Fruit fly (Drosophila melanogaster): ENCODE results near the gene CG10184.

The CG10184 gene

dm6 chr3R:23646183-23646582 lies 40.9 kb upstream of the CG10184 start (continued):
- TF ChIP-seq CG5953 (GFP tag; IDR thresholded peaks at IDR 0.05) = peak; percentile 88
- peak; percentile 32 for TF ChIP-seq ab (GFP tag; optimal IDR thresholded peaks at IDR 0.05)
- peak; percentile 49 for TF ChIP-seq Hr3 (GFP tag; optimal IDR thresholded peaks at IDR 0.05)
- TF ChIP-seq CG7928 (GFP tag; optimal IDR thresholded peaks at IDR 0.05) = peak; percentile 31
- TF ChIP-seq CG15696 (tag; optimal IDR thresholded peaks at IDR 0.05) = no peak
- TF ChIP-seq Oaz (GFP tag; IDR thresholded peaks at IDR 0.05) = peak; percentile 62
- peak; percentile 31 for TF ChIP-seq CG10147 (GFP tag; optimal IDR thresholded peaks at IDR 0.05)
- no peak for TF ChIP-seq ac (GFP tag; optimal IDR thresholded peaks at IDR 0.05)
- TF ChIP-seq Jarid2 (GFP tag; optimal IDR thresholded peaks at IDR 0.05) = no peak
- TF ChIP-seq Antp (GFP tag; optimal IDR thresholded peaks at IDR 0.05) = peak; percentile 69
- TF ChIP-seq CG18619 (GFP tag; optimal IDR thresholded peaks at IDR 0.05) = peak; percentile 58
- no peak for TF ChIP-seq NK7.1 (GFP tag; optimal IDR thresholded peaks at IDR 0.05)
- peak; percentile 62 for TF ChIP-seq Camta (GFP tag; optimal IDR thresholded peaks at IDR 0.05)
- TF ChIP-seq Mes4 (GFP tag; optimal IDR thresholded peaks at IDR 0.05) = peak; percentile 38
- no peak for TF ChIP-seq BEAF-32 (GFP tag; optimal IDR thresholded peaks at IDR 0.05)
- TF ChIP-seq CG15514 (GFP tag; optimal IDR thresholded peaks at IDR 0.05) = peak; percentile 42
- peak; percentile 57 for TF ChIP-seq seq (GFP tag; IDR thresholded peaks at IDR 0.05)
- TF ChIP-seq Fer3 (tag; optimal IDR thresholded peaks at IDR 0.05) = peak; percentile 63
- TF ChIP-seq Lim3 (GFP tag; IDR thresholded peaks at IDR 0.05) = peak; percentile 51
- peak; percentile 71 for TF ChIP-seq ara (GFP tag; IDR thresholded peaks at IDR 0.05)
- TF ChIP-seq Hsf (GFP tag; optimal IDR thresholded peaks at IDR 0.05) = peak; percentile 75
- peak; percentile 61 for TF ChIP-seq dmrt11E (tag; optimal IDR thresholded peaks at IDR 0.05)
- no peak for TF ChIP-seq cad (GFP tag; optimal IDR thresholded peaks at IDR 0.05)
- peak; percentile 49 for TF ChIP-seq gcm2 (GFP tag; optimal IDR thresholded peaks at IDR 0.05)
- peak; percentile 50 for TF ChIP-seq CG17568 (GFP tag; optimal IDR thresholded peaks at IDR 0.05)
- no peak for TF ChIP-seq CG3995 (GFP tag; optimal IDR thresholded peaks at IDR 0.05)
- peak; percentile 80 for TF ChIP-seq az2 (GFP tag; optimal IDR thresholded peaks at IDR 0.05)
- peak; percentile 61 for TF ChIP-seq CG6654 (GFP tag; optimal IDR thresholded peaks at IDR 0.05)
- TF ChIP-seq H15 (GFP tag; IDR thresholded peaks at IDR 0.05) = peak; percentile 83
- peak; percentile 74; the same call in 2 of the 3 replicates for TF ChIP-seq CG34422 (GFP tag; IDR thresholded peaks at IDR 0.05)
- peak; percentile 58 for TF ChIP-seq cwo (GFP tag; optimal IDR thresholded peaks at IDR 0.05)
- TF ChIP-seq en (GFP tag; optimal IDR thresholded peaks at IDR 0.05) = peak; percentile 22
- no peak for TF ChIP-seq crp (GFP tag; optimal IDR thresholded peaks at IDR 0.05)
- peak; percentile 6 for TF ChIP-seq MTF-1 (GFP tag; optimal IDR thresholded peaks at IDR 0.05; ENCODE audit: borderline replicate concordance)
- peak; percentile 15 for TF ChIP-seq Bdp1 (GFP tag; optimal IDR thresholded peaks at IDR 0.05)
- no peak for TF ChIP-seq Nf-YB (GFP tag; optimal IDR thresholded peaks at IDR 0.05)
- TF ChIP-seq Elba2 (GFP tag; optimal IDR thresholded peaks at IDR 0.05) = no peak
- peak; percentile 46; the same call in 1 of the 3 replicates for TF ChIP-seq C15 (GFP tag; IDR thresholded peaks at IDR 0.05)
- peak; percentile 70 for TF ChIP-seq Sox100B (GFP tag; optimal IDR thresholded peaks at IDR 0.05)
- TF ChIP-seq CG13624 (GFP tag; optimal IDR thresholded peaks at IDR 0.05) = peak; percentile 58
- TF ChIP-seq CG17385 (GFP tag; optimal IDR thresholded peaks at IDR 0.05) = peak; percentile 67
- TF ChIP-seq zen2 (GFP tag; IDR thresholded peaks at IDR 0.05; ENCODE audit: partially characterized antibody) = no peak
- TF ChIP-seq MBD-R2 (GFP tag; IDR thresholded peaks at IDR 0.05) = 0 out of 2 replicates have a peak, but pooled peaks have one; percentile 20
- TF ChIP-seq CG10654 (GFP tag; optimal IDR thresholded peaks at IDR 0.05) = peak; percentile 51
- peak; percentile 53 for TF ChIP-seq CG2120 (GFP tag; optimal IDR thresholded peaks at IDR 0.05)
- TF ChIP-seq Oli (tag; optimal IDR thresholded peaks at IDR 0.05) = peak; percentile 81
- peak; percentile 45 for TF ChIP-seq CG17829 (tag; optimal IDR thresholded peaks at IDR 0.05)
- TF ChIP-seq ci (GFP tag; IDR thresholded peaks at IDR 0.05) = peak; percentile 94
- TF ChIP-seq fu2 (GFP tag; optimal IDR thresholded peaks at IDR 0.05) = peak; percentile 2
- TF ChIP-seq E2f2 (GFP tag; IDR thresholded peaks at IDR 0.05) = peak; percentile 57
- TF ChIP-seq CG9876 (GFP tag; optimal IDR thresholded peaks at IDR 0.05) = peak; percentile 38
